Fruit fly (Drosophila melanogaster): ENCODE data around the gene fid.

Gene fid

dm6 chr3R:25968486-25968885, 1.4 kb upstream of the fid start (continued):
- TF ChIP-seq CG10147 (GFP tag; optimal IDR thresholded peaks at IDR 0.05) (peak; percentile 22), D19B (GFP tag; optimal IDR thresholded peaks at IDR 0.05) (no peak), Nf-YC (tag; optimal IDR thresholded peaks at IDR 0.05) (no peak), CG14710 (tag; optimal IDR thresholded peaks at IDR 0.05) (no peak), ac (GFP tag; optimal IDR thresholded peaks at IDR 0.05) (no peak), stc (GFP tag; IDR thresholded peaks at IDR 0.05) (0 out of 2 replicates have a peak, but pooled peaks have one; percentile 16), CG1647 (GFP tag; optimal IDR thresholded peaks at IDR 0.05) (no peak), Gug (GFP tag; IDR thresholded peaks at IDR 0.05) (no peak), Deaf1 (tag; optimal IDR thresholded peaks at IDR 0.05) (no peak), dati (GFP tag; IDR thresholded peaks at IDR 0.05) (no peak), zen (tag; optimal IDR thresholded peaks at IDR 0.05) (no peak), CG13424 (tag; optimal IDR thresholded peaks at IDR 0.05) (no peak), CG4854 (GFP tag; optimal IDR thresholded peaks at IDR 0.05) (no peak), Lhr (GFP tag; optimal IDR thresholded peaks at IDR 0.05) (no peak), Nf-YA (GFP tag; IDR thresholded peaks at IDR 0.05) (no peak), trh (GFP tag; optimal IDR thresholded peaks at IDR 0.05) (no peak), tio (GFP tag; optimal IDR thresholded peaks at IDR 0.05) (no peak), CG16815 (GFP tag; optimal IDR thresholded peaks at IDR 0.05) (no peak), unpg (GFP tag; optimal IDR thresholded peaks at IDR 0.05) (no peak), Aef1 (GFP tag; IDR thresholded peaks at IDR 0.05) (no peak), CG1024 (GFP tag; IDR thresholded peaks at IDR 0.05) (no peak), CG4282 (GFP tag; optimal IDR thresholded peaks at IDR 0.05) (no peak), zfh2 (GFP tag; optimal IDR thresholded peaks at IDR 0.05) (no peak), dpn (GFP tag; optimal IDR thresholded peaks at IDR 0.05) (peak in 1 of 2 experiments; percentile 7), CG9797 (GFP tag; optimal IDR thresholded peaks at IDR 0.05) (no peak), CrebB (tag; optimal IDR thresholded peaks at IDR 0.05) (no peak), oc (tag; optimal IDR thresholded peaks at IDR 0.05) (no peak), Doc2 (GFP tag; IDR thresholded peaks at IDR 0.05) (no peak), CG7839 (tag; optimal IDR thresholded peaks at IDR 0.05) (no peak), CG2202 (tag; optimal IDR thresholded peaks at IDR 0.05) (no peak), Dbx (GFP tag; IDR thresholded peaks at IDR 0.05) (peak; percentile 46; the same call in 1 of the 3 replicates), BEAF-32 (GFP tag; optimal IDR thresholded peaks at IDR 0.05) (no peak), CG15696 (tag; optimal IDR thresholded peaks at IDR 0.05) (no peak), CG4424 (GFP tag; optimal IDR thresholded peaks at IDR 0.05) (no peak), Fer3 (tag; optimal IDR thresholded peaks at IDR 0.05) (peak; percentile 46), CG10267 (tag; optimal IDR thresholded peaks at IDR 0.05) (no peak), CG12104 (GFP tag; optimal IDR thresholded peaks at IDR 0.05) (no peak), Myb (GFP tag; optimal IDR thresholded peaks at IDR 0.05) (no peak), kni (GFP tag; optimal IDR thresholded peaks at IDR 0.05) (no peak), Xbp1 (GFP tag; optimal IDR thresholded peaks at IDR 0.05) (peak; percentile 4), CG8478 (optimal IDR thresholded peaks at IDR 0.05) (no peak), CG13775 (GFP tag; optimal IDR thresholded peaks at IDR 0.05) (no peak), sr (GFP tag; IDR thresholded peaks at IDR 0.05) (no peak), CG7786 (GFP tag; optimal IDR thresholded peaks at IDR 0.05) (no peak), rib (GFP tag; IDR thresholded peaks at IDR 0.05) (no peak), NFAT (GFP tag; IDR thresholded peaks at IDR 0.05) (no peak), CG4730 (GFP tag; IDR thresholded peaks at IDR 0.05) (no peak), Ada2b (GFP tag; IDR thresholded peaks at IDR 0.05) (peak; percentile 45), MESR4 (GFP tag; optimal IDR thresholded peaks at IDR 0.05) (no peak), CG16813 (GFP tag; IDR thresholded peaks at IDR 0.05; ENCODE audit: partially characterized antibody) (no peak), ATbp (GFP tag; optimal IDR thresholded peaks at IDR 0.05) (no peak), Chrac-16 (GFP tag; optimal IDR thresholded peaks at IDR 0.05) (no peak)
